Fruit fly (Drosophila melanogaster) whole organism, embryonic: ENCODE data around the gene Cnep1r2.

Experiments
- ATbp ChIP-seq: fragments of 200-800 bp; sonication (Bioruptor generic); optimal IDR thresholded peaks from 2 replicates; lab custom pipeline; 2017; ENCODE audit warnings: missing biosample characterization, mild to moderate bottlenecking, missing genetic modification characterization, missing genetic modification reagents
- Awh ChIP-seq: fragments of 200-800 bp; sonication (Bioruptor generic); IDR thresholded peaks from 2 replicates; pipeline ENCODE4, ENCODE4 v1.3.6; 2022; ENCODE audit warnings: missing biosample characterization, missing genetic modification characterization
- C15 ChIP-seq: fragments of 200-800 bp; sonication (Bioruptor generic); IDR thresholded peaks from 3 replicates; pipeline ENCODE4 v1.3.6; 2022; ENCODE audit warnings: missing biosample characterization, missing genetic modification characterization
- CG1233 ChIP-seq: fragments of 200-800 bp; sonication (Bioruptor generic); optimal IDR thresholded peaks from 4 replicates; lab custom pipeline; 2018; ENCODE audit warnings: missing biosample characterization, mild to moderate bottlenecking, missing genetic modification characterization
- CG12391 ChIP-seq: fragments of 200-800 bp; sonication (Bioruptor generic); optimal IDR thresholded peaks from 3 replicates; lab custom pipeline; 2018; ENCODE audit warnings: missing biosample characterization, mild to moderate bottlenecking, missing genetic modification characterization, moderate library complexity
- CG16815 ChIP-seq: fragments of 200-800 bp; sonication (Bioruptor generic); optimal IDR thresholded peaks from 3 replicates; lab custom pipeline; 2017; ENCODE audit warnings: missing biosample characterization, mild to moderate bottlenecking, missing genetic modification characterization
- CG17361 ChIP-seq: fragments of 200-800 bp; sonication (Bioruptor generic); IDR thresholded peaks from 3 replicates; pipeline ENCODE4 v1.3.6; 2022; ENCODE audit warnings: missing biosample characterization, missing genetic modification characterization
- CG18476 ChIP-seq: fragments of 200-800 bp; sonication (Bioruptor generic); optimal IDR thresholded peaks from 2 replicates; lab custom pipeline; 2016; ENCODE audit warnings: missing biosample characterization, mild to moderate bottlenecking, missing genetic modification characterization
- CG2712 ChIP-seq: fragments of 200-800 bp; optimal IDR thresholded peaks from 3 replicates; lab custom pipeline; 2019; ENCODE audit warnings: missing biosample characterization, mild to moderate bottlenecking, missing genetic modification characterization, moderate library complexity
- CG2889 ChIP-seq: fragments of 200-800 bp; sonication (Bioruptor generic); IDR thresholded peaks from 3 replicates; pipeline ENCODE4 v1.3.6; 2022; ENCODE audit warnings: missing biosample characterization, missing genetic modification characterization
- CG3065 ChIP-seq: fragments of 200-800 bp; sonication (Bioruptor generic); optimal IDR thresholded peaks from 2 replicates; lab custom pipeline; 2016; ENCODE audit warnings: missing biosample characterization, missing genetic modification characterization
- CG31441 ChIP-seq: fragments of 200-800 bp; sonication (Bioruptor generic); IDR thresholded peaks from 2 replicates; pipeline ENCODE4 v1.3.6; 2022; ENCODE audit warnings: missing biosample characterization, missing genetic modification characterization
- CG42726 ChIP-seq: fragments of 200-800 bp; sonication (Bioruptor generic); IDR thresholded peaks from 2 replicates; pipeline ENCODE4 v1.3.6; 2022; ENCODE audit warnings: missing biosample characterization, missing genetic modification characterization; ENCODE audit not compliant: partially characterized antibody
- CG4707 ChIP-seq: fragments of 200-800 bp; sonication (Bioruptor generic); optimal IDR thresholded peaks from 2 replicates; lab custom pipeline; 2018; ENCODE audit warnings: missing biosample characterization, mild to moderate bottlenecking, missing genetic modification characterization, moderate library complexity
- CG6689 ChIP-seq: fragments of 200-800 bp; sonication (Bioruptor generic); IDR thresholded peaks from 2 replicates; pipeline ENCODE4 v1.3.6; 2022; ENCODE audit warnings: missing biosample characterization, missing genetic modification characterization
- CG7745 ChIP-seq: fragments of 200-800 bp; sonication (Bioruptor generic); optimal IDR thresholded peaks from 2 replicates; lab custom pipeline; 2018; ENCODE audit warnings: missing biosample characterization, mild to moderate bottlenecking, missing genetic modification characterization, moderate library complexity
- CG8290 ChIP-seq, 3 experiments: fragments of 200-800 bp; sonication (Bioruptor generic); optimal IDR thresholded peaks; 2 replicates each; lab custom pipeline; 2016 to 2019; ENCODE audit warnings: missing biosample characterization in 3 of 3, missing genetic modification characterization in 3 of 3, mild to moderate bottlenecking in 2 of 3, moderate library complexity in 1 of 3
- CG8388 ChIP-seq: fragments of 200-800 bp; sonication (Bioruptor generic); optimal IDR thresholded peaks from 2 replicates; lab custom pipeline; 2019; ENCODE audit warnings: missing biosample characterization, mild to moderate bottlenecking, missing genetic modification characterization, moderate library complexity
- Drgx ChIP-seq: fragments of 200-800 bp; sonication (Bioruptor generic); IDR thresholded peaks from 2 replicates; pipeline ENCODE4 v1.3.6; 2022; ENCODE audit warnings: missing biosample characterization, missing genetic modification characterization
- E2f1 ChIP-seq: fragments of 200-800 bp; sonication (Bioruptor generic); IDR thresholded peaks from 2 replicates; pipeline ENCODE4 v1.3.6; 2022; ENCODE audit warnings: missing biosample characterization, missing genetic modification characterization
- E2f2 ChIP-seq: fragments of 200-800 bp; sonication (Bioruptor generic); IDR thresholded peaks from 2 replicates; pipeline ENCODE4 v1.3.6; 2022; ENCODE audit warnings: missing biosample characterization, missing genetic modification characterization
- Gug ChIP-seq: fragments of 200-800 bp; sonication (Bioruptor generic); IDR thresholded peaks from 4 replicates; pipeline ENCODE4 v1.3.6; 2022; ENCODE audit warnings: missing biosample characterization, missing genetic modification characterization
- HLHmδ ChIP-seq: fragments of 200-800 bp; sonication (Bioruptor generic); optimal IDR thresholded peaks from 2 replicates; lab custom pipeline; 2018; ENCODE audit warnings: missing biosample characterization, mild to moderate bottlenecking, missing genetic modification characterization, moderate library complexity
- Med ChIP-seq: fragments of 200-800 bp; sonication (Bioruptor generic); peaks from one replicate; lab custom pipeline; 2016; ENCODE audit warnings: missing biosample characterization, missing genetic modification characterization, mild to moderate bottlenecking, inconsistent platforms, moderate library complexity
- NK7.1 ChIP-seq: fragments of 200-800 bp; sonication (Bioruptor generic); optimal IDR thresholded peaks from 3 replicates; lab custom pipeline; 2016; ENCODE audit warnings: missing biosample characterization, missing genetic modification characterization
- Optix ChIP-seq: fragments of 200-800 bp; sonication (Bioruptor generic); IDR thresholded peaks from 3 replicates; pipeline ENCODE4 v1.3.6; 2022; ENCODE audit warnings: missing biosample characterization, missing genetic modification characterization
- Poxn ChIP-seq: fragments of 200-800 bp; sonication (Bioruptor generic); IDR thresholded peaks from 2 replicates; pipeline ENCODE4 v1.3.6; 2022; ENCODE audit warnings: missing biosample characterization, missing genetic modification characterization
- Rx ChIP-seq: fragments of 200-800 bp; sonication (Bioruptor generic); IDR thresholded peaks from 2 replicates; pipeline ENCODE4 v1.3.6; 2022; ENCODE audit warnings: missing biosample characterization, missing genetic modification characterization
- Side ChIP-seq: fragments of 200-800 bp; sonication (Bioruptor generic); optimal IDR thresholded peaks from 2 replicates; lab custom pipeline; 2016; ENCODE audit warnings: missing biosample characterization, missing genetic modification characterization
- Ssrp ChIP-seq: fragments of 200-800 bp; sonication (Bioruptor generic); optimal IDR thresholded peaks from 2 replicates; lab custom pipeline; 2018; ENCODE audit warnings: missing biosample characterization, mild to moderate bottlenecking, missing genetic modification characterization, moderate library complexity
- Xbp1 ChIP-seq: fragments of 200-800 bp; sonication (Bioruptor generic); optimal IDR thresholded peaks from 3 replicates; lab custom pipeline; 2016; ENCODE audit warnings: missing biosample characterization, mild to moderate bottlenecking, missing genetic modification characterization
- Xrp1 ChIP-seq: fragments of 200-800 bp; sonication (Bioruptor generic); IDR thresholded peaks from 2 replicates; pipeline ENCODE4 v1.3.6; 2022; ENCODE audit warnings: missing biosample characterization, missing genetic modification characterization
- bsh ChIP-seq, 2 experiments: fragments of 200-800 bp; sonication (Bioruptor generic); optimal IDR thresholded peaks; 2 replicates each; lab custom pipeline; 2017 to 2018; ENCODE audit warnings: mild to moderate bottlenecking in 2 of 2, missing biosample characterization in 2 of 2, missing genetic modification characterization in 2 of 2, moderate library complexity in 1 of 2
- cato ChIP-seq: fragments of 200-800 bp; sonication (Bioruptor generic); optimal IDR thresholded peaks from 2 replicates; lab custom pipeline; 2016; ENCODE audit warnings: missing biosample characterization, missing genetic modification characterization, borderline replicate concordance
- ci ChIP-seq: fragments of 200-800 bp; sonication (Bioruptor generic); IDR thresholded peaks from 3 replicates; pipeline ENCODE4 v1.3.6; 2022; ENCODE audit warnings: missing biosample characterization, missing genetic modification characterization
- esg ChIP-seq: fragments of 200-800 bp; sonication (Bioruptor generic); conservative IDR thresholded peaks from 2 replicates; pipeline ENCODE4 v1.3.6; 2022; ENCODE audit warnings: missing biosample characterization, missing genetic modification characterization
- gfzf ChIP-seq: fragments of 200-800 bp; sonication (Bioruptor generic); optimal IDR thresholded peaks from 2 replicates; lab custom pipeline; 2016; ENCODE audit warnings: missing biosample characterization, mild to moderate bottlenecking, missing genetic modification characterization, moderate library complexity
- grau ChIP-seq: fragments of 200-800 bp; optimal IDR thresholded peaks from 3 replicates; lab custom pipeline; 2019; ENCODE audit warnings: missing biosample characterization, mild to moderate bottlenecking, missing genetic modification characterization, moderate library complexity
- hb ChIP-seq: fragments of 200-800 bp; sonication (Bioruptor generic); IDR thresholded peaks from 3 replicates; pipeline ENCODE4 v1.3.6; 2022; ENCODE audit warnings: missing biosample characterization, missing genetic modification characterization; ENCODE audit not compliant: partially characterized antibody
- klu ChIP-seq: fragments of 200-800 bp; sonication (Bioruptor generic); IDR thresholded peaks from 2 replicates; pipeline ENCODE4 v1.3.6; 2022; ENCODE audit warnings: missing biosample characterization, missing genetic modification characterization
- org-1 ChIP-seq: fragments of 200-800 bp; sonication (Bioruptor generic); optimal IDR thresholded peaks from 2 replicates; lab custom pipeline; 2017; ENCODE audit warnings: missing biosample characterization, missing genetic modification characterization
- pum ChIP-seq: fragments of 200-800 bp; sonication (Bioruptor generic); optimal IDR thresholded peaks from 2 replicates; lab custom pipeline; 2016; ENCODE audit warnings: missing biosample characterization, missing genetic modification characterization
- row ChIP-seq: fragments of 200-800 bp; sonication (Bioruptor generic); IDR thresholded peaks from 3 replicates; pipeline ENCODE4 v1.3.6; 2022; ENCODE audit warnings: missing biosample characterization, missing genetic modification characterization
- scrt ChIP-seq: fragments of 200-800 bp; sonication (Bioruptor generic); optimal IDR thresholded peaks from 2 replicates; lab custom pipeline; 2018; ENCODE audit warnings: missing biosample characterization, mild to moderate bottlenecking, missing genetic modification characterization, moderate library complexity
- sens ChIP-seq: fragments of 200-800 bp; sonication (Bioruptor generic); peaks from one replicate; lab custom pipeline; 2016; ENCODE audit warnings: missing biosample characterization, missing genetic modification characterization
- tap ChIP-seq: fragments of 200-800 bp; optimal IDR thresholded peaks from 3 replicates; lab custom pipeline; 2019; ENCODE audit warnings: missing biosample characterization, mild to moderate bottlenecking, missing genetic modification characterization, moderate library complexity
- tgo ChIP-seq: fragments of 200-800 bp; sonication (Bioruptor generic); IDR thresholded peaks from 3 replicates; pipeline ENCODE4 v1.3.6; 2022; ENCODE audit warnings: missing biosample characterization, missing genetic modification characterization
- unpg ChIP-seq: fragments of 200-800 bp; sonication (Bioruptor generic); optimal IDR thresholded peaks from 3 replicates; lab custom pipeline; 2018; ENCODE audit warnings: missing biosample characterization, mild to moderate bottlenecking, missing genetic modification characterization, moderate library complexity
- vvl ChIP-seq: fragments of 200-800 bp; sonication (Bioruptor generic); IDR thresholded peaks from 2 replicates; pipeline ENCODE4 v1.3.6; 2022; ENCODE audit warnings: missing biosample characterization, missing genetic modification characterization
- wdn ChIP-seq: fragments of 200-800 bp; sonication (Bioruptor generic); IDR thresholded peaks from 2 replicates; pipeline ENCODE4 v1.3.6; 2022; ENCODE audit warnings: missing biosample characterization, missing genetic modification characterization
- zfh1 ChIP-seq: fragments of 200-800 bp; sonication (Bioruptor generic); IDR thresholded peaks from 3 replicates; pipeline ENCODE4 v1.3.6; 2022; ENCODE audit warnings: missing biosample characterization, missing genetic modification characterization

Gene Cnep1r2

DNA sequence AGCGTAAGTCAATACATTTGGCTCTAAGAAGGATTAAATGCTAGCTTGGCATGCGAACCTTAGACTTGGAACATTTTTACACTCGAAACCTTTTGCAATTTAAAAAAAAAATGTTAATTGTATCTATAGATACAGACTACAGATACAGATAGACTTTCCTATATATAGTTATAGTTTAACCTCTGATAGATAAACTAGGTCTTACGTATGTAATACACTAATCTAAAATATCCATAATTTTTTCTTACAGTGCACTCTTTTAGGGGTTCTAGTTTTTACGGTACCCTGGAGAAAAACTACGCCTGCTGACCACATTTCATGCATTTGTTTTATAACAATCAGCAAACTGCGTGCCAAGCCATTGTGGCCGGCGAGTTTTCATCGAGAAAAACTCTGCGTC is 9.2 kb downstream of the Cnep1r2 start:
- TF ChIP-seq NK7.1 (GFP tag; lab: Kevin White, UChicago) (no peak), CG42726 (GFP tag; lab: Robert Waterston, UW) (no peak), CG3065 (no peak), CG8290 (GFP tag; optimal IDR thresholded peaks at IDR 0.05; lab: Kevin White, UChicago) (no peak), CG8290 (tag; optimal IDR thresholded peaks at IDR 0.05; lab: Kevin White, UChicago) (no peak), gfzf (GFP tag; lab: Kevin White, UChicago) (no peak), hb (GFP tag; lab: Robert Waterston, UW) (no peak), E2f2 (GFP tag; lab: Robert Waterston, UW) (no peak), row (GFP tag; lab: Robert Waterston, UW) (peak; percentile 8; the same call in 1 of the 3 replicates), CG16815 (GFP tag; lab: Kevin White, UChicago) (no peak), esg (0 out of 2 replicates have a peak, but pooled peaks have one; percentile 5), Poxn (no peak), Side (GFP tag; lab: Kevin White, UChicago) (no peak), tgo (GFP tag; lab: Robert Waterston, UW) (no peak), sens (peak; percentile 58), C15 (no peak), org-1 (GFP tag; lab: Kevin White, UChicago) (no peak), CG18476 (GFP tag; lab: Kevin White, UChicago) (no peak), wdn (no peak), pum (no peak)
- TF ChIP-seq, all 482 proteins: peak for 3

DNA sequence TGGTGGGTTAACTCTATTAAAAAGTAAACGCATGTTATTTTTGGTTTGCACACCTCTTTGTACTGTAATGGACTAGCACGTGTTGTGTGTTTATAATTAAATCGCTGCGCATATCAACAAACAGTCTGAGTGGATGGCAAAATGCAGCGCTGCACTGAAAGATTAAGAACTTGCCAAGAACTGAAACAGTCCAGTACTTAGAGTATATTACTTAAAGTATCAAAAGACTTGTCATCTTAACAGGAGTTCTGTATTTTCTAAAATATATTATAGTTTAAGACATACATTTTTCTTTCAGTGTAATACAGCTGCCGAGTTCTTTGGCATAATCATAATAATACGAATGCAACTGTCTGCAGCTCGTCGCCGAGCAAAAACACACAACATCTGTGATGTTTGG is 10.5 kb downstream of the Cnep1r2 start:
- TF ChIP-seq Drgx (GFP tag; lab: Robert Waterston, UW) (peak; percentile 62), tap (tag; lab: Kevin White, UChicago) (no peak), CG17361 (GFP tag; lab: Robert Waterston, UW) (0 out of 3 replicates have a peak, but pooled peaks have one; percentile 15), CG4707 (GFP tag; lab: Kevin White, UChicago) (no peak), Xbp1 (GFP tag; lab: Kevin White, UChicago) (peak; percentile 6), bsh (GFP tag; optimal IDR thresholded peaks at IDR 0.05; lab: Kevin White, UChicago) (peak in 1 of 2 experiments; percentile 53), Rx (no peak), ci (GFP tag; lab: Robert Waterston, UW) (0 out of 3 replicates have a peak, but pooled peaks have one; percentile 52), CG1233 (GFP tag; lab: Kevin White, UChicago) (no peak), Xrp1 (GFP tag; lab: Robert Waterston, UW) (peak; percentile 5; the same call in 1 of the 2 replicates), Ssrp (peak; percentile 9), ATbp (no peak), grau (tag; lab: Kevin White, UChicago) (peak; percentile 3), vvl (GFP tag; lab: Robert Waterston, UW) (peak; percentile 36; the same call in 1 of the 2 replicates), unpg (GFP tag; lab: Kevin White, UChicago) (peak; percentile 17), zfh1 (GFP tag; lab: Robert Waterston, UW) (0 out of 3 replicates have a peak, but pooled peaks have one; percentile 45), HLHmδ (GFP tag; lab: Kevin White, UChicago) (no peak), CG2712 (peak; percentile 12), scrt (GFP tag; lab: Kevin White, UChicago) (no peak), sens (peak; percentile 77), Awh (GFP tag; lab: Robert Waterston, UW) (no peak), klu (GFP tag; lab: Robert Waterston, UW) (no peak), CG31441 (GFP tag; lab: Robert Waterston, UW) (0 out of 2 replicates have a peak, but pooled peaks have one; percentile 20), Gug (GFP tag; lab: Robert Waterston, UW) (no peak), E2f1 (GFP tag; lab: Robert Waterston, UW) (no peak), CG6689 (no peak), Med (GFP tag; lab: Kevin White, UChicago) (peak; percentile 61), cato (GFP tag; lab: Kevin White, UChicago) (no peak), Optix (GFP tag; lab: Robert Waterston, UW) (no peak), CG12391 (tag; lab: Kevin White, UChicago) (peak; percentile 5), CG8388 (peak; percentile 17), CG2889 (GFP tag; lab: Robert Waterston, UW) (no peak), CG7745 (tag; lab: Kevin White, UChicago) (no peak)
